Worm (Caenorhabditis elegans): Measurements from ENCODE around the gene baf-1.

ce11 chrIII:9442846-9443245 lies 24.4 kb upstream of the baf-1 start:
- TF ChIP-seq pros-1 (tag; optimal IDR thresholded peaks at IDR 0.05) (no peak), nhr-11 (tag; optimal IDR thresholded peaks at IDR 0.05) (no peak)

Data from whole organism, late embryonic.